Fruit fly (Drosophila melanogaster): Measurements from ENCODE around the gene CG14314.
A peak's percentile ranks its signal among the peaks of the same experiment; 100 is the strongest.

Gene CG14314

dm6 chr3R:18188702-18189125, 27.2 kb upstream of the CG14314 start, which contains the start of the genes CG12321 and MED17 (continued):
- TF ChIP-seq bsh (GFP tag; optimal IDR thresholded peaks at IDR 0.05), result peak in 1 of 2 experiments; percentile 85
- TF ChIP-seq en (GFP tag; optimal IDR thresholded peaks at IDR 0.05), result no peak
- TF ChIP-seq slou (GFP tag; optimal IDR thresholded peaks at IDR 0.05), result peak; percentile 82
- TF ChIP-seq gcm2 (GFP tag; optimal IDR thresholded peaks at IDR 0.05), result peak; percentile 62
- TF ChIP-seq da (GFP tag; optimal IDR thresholded peaks at IDR 0.05), result no peak
- TF ChIP-seq CG4360 (GFP tag; IDR thresholded peaks at IDR 0.05), result no peak
- no peak for TF ChIP-seq Doc3 (GFP tag; IDR thresholded peaks at IDR 0.05; ENCODE audit: partially characterized antibody)
- TF ChIP-seq bbx (GFP tag; IDR thresholded peaks at IDR 0.05; ENCODE audit: partially characterized antibody), result no peak
- TF ChIP-seq sens (GFP tag), result peak; percentile 93
- 0 out of 3 replicates have a peak, but pooled peaks have one; percentile 51 for TF ChIP-seq otp (GFP tag; IDR thresholded peaks at IDR 0.05)
- no peak for TF ChIP-seq CG34224 (GFP tag; IDR thresholded peaks at IDR 0.05; ENCODE audit: partially characterized antibody)
- peak; percentile 34 for TF ChIP-seq Sry-δ (GFP tag; optimal IDR thresholded peaks at IDR 0.05)
- peak; percentile 85 for TF ChIP-seq CG30431 (GFP tag; optimal IDR thresholded peaks at IDR 0.05)
- TF ChIP-seq mld (GFP tag; IDR thresholded peaks at IDR 0.05; ENCODE audit: partially characterized antibody), result no peak
- peak; percentile 11 for TF ChIP-seq CG34376 (GFP tag; optimal IDR thresholded peaks at IDR 0.05)
- peak; percentile 92 for TF ChIP-seq ind (GFP tag; optimal IDR thresholded peaks at IDR 0.05)
- no peak for TF ChIP-seq D (optimal IDR thresholded peaks at IDR 0.05)
- peak; percentile 85 for TF ChIP-seq D (GFP tag; optimal IDR thresholded peaks at IDR 0.05)
- peak; percentile 90 for TF ChIP-seq vvl (GFP tag; IDR thresholded peaks at IDR 0.05)
- peak; percentile 100 for TF ChIP-seq Meics (GFP tag; optimal IDR thresholded peaks at IDR 0.05)
- no peak for TF ChIP-seq Bgb (GFP tag; IDR thresholded peaks at IDR 0.05; ENCODE audit: partially characterized antibody)
- TF ChIP-seq cato (GFP tag; optimal IDR thresholded peaks at IDR 0.05; ENCODE audit: borderline replicate concordance), result peak; percentile 79
- peak; percentile 90 for TF ChIP-seq CG2678 (tag; optimal IDR thresholded peaks at IDR 0.05)
- TF ChIP-seq aop (GFP tag; IDR thresholded peaks at IDR 0.05), result no peak
- TF ChIP-seq odd (GFP tag; optimal IDR thresholded peaks at IDR 0.05), result peak; percentile 58
- peak; percentile 60 for TF ChIP-seq CG13624 (GFP tag; optimal IDR thresholded peaks at IDR 0.05)
- peak; percentile 85 for TF ChIP-seq HLH3B (GFP tag; IDR thresholded peaks at IDR 0.05)
- peak; percentile 71 for TF ChIP-seq CG6683 (GFP tag; optimal IDR thresholded peaks at IDR 0.05)
- peak; percentile 91 for TF ChIP-seq klu (GFP tag; IDR thresholded peaks at IDR 0.05)
- TF ChIP-seq CG1024 (GFP tag; IDR thresholded peaks at IDR 0.05), result no peak
- peak; percentile 88 for TF ChIP-seq ranshi (GFP tag; IDR thresholded peaks at IDR 0.05)
- peak; percentile 88 for TF ChIP-seq CG32772 (GFP tag; IDR thresholded peaks at IDR 0.05)
- peak; percentile 66 for TF ChIP-seq Bteb2 (GFP tag; optimal IDR thresholded peaks at IDR 0.05)
- peak; percentile 47 for TF ChIP-seq CG33213 (GFP tag; optimal IDR thresholded peaks at IDR 0.05)
- peak; percentile 73; the same call in 1 of the 3 replicates for TF ChIP-seq Mrtf (GFP tag; IDR thresholded peaks at IDR 0.05)
- no peak; the same call in 1 of the 2 replicates for TF ChIP-seq sens-2 (GFP tag; IDR thresholded peaks at IDR 0.05)
- TF ChIP-seq dan (GFP tag; IDR thresholded peaks at IDR 0.05), result peak; percentile 49; the same call in 1 of the 2 replicates
- 0 out of 2 replicates have a peak, but pooled peaks have one; percentile 46 for TF ChIP-seq CG5953 (GFP tag; IDR thresholded peaks at IDR 0.05)
- TF ChIP-seq Gug (GFP tag; IDR thresholded peaks at IDR 0.05), result peak; percentile 80
- no peak for TF ChIP-seq HLH4C (GFP tag; IDR thresholded peaks at IDR 0.05; ENCODE audit: partially characterized antibody)
- TF ChIP-seq CG10959 (GFP tag; IDR thresholded peaks at IDR 0.05), result peak; percentile 73
- TF ChIP-seq sd (tag; optimal IDR thresholded peaks at IDR 0.05), result peak; percentile 71
- TF ChIP-seq dysf (GFP tag; IDR thresholded peaks at IDR 0.05), result peak; percentile 87
- TF ChIP-seq CG10462 (GFP tag; optimal IDR thresholded peaks at IDR 0.05), result peak; percentile 76
- peak; percentile 74 for TF ChIP-seq peb (GFP tag; IDR thresholded peaks at IDR 0.05)
- TF ChIP-seq CG15073 (GFP tag; optimal IDR thresholded peaks at IDR 0.05), result peak; percentile 53
- peak; percentile 79 for TF ChIP-seq chm (GFP tag; IDR thresholded peaks at IDR 0.05)
- TF ChIP-seq nom (GFP tag; optimal IDR thresholded peaks at IDR 0.05), result peak; percentile 59
- peak; percentile 97 for TF ChIP-seq sob (GFP tag; IDR thresholded peaks at IDR 0.05)
- peak; percentile 92 for TF ChIP-seq CG11456 (GFP tag; IDR thresholded peaks at IDR 0.05)
- TF ChIP-seq CG10209 (GFP tag; optimal IDR thresholded peaks at IDR 0.05), result peak; percentile 92

Data from whole organism, embryonic.